Worm (Caenorhabditis elegans): ENCODE measurements around the gene T07A5.1.
"Not testable (repeated sequence)": the region's sequence is repeated elsewhere in the genome, so short reads cannot be mapped to it uniquely, and the experiment has no call there.

DNA sequence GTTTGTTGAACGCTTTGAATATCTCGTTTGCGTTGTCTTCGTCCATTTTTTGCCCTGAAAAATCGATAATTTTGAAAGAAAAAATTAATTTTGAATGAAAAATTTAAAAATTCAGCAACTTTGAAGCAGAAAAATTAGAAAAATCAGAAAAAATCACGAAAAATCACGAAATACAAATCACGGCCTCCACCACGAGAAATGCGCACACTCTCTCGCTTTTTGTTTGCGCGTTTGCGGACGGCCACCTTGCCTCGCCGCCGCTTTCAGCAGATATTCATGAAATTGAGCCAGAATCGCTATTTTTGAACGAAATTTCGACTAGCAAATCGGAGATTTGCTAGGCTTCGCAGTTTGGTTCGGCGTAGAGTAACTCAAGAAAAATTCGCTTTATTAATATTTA lies 39.2 kb downstream of the T07A5.1 start, which contains the start of gene inpp-4B:
- TF ChIP-seq elt-2, nhr-11, zag-1, aly-2 (tag; optimal IDR thresholded peaks at IDR 0.05): not testable (repeated sequence)

All from whole organism, L3 larva.